Fruit fly (Drosophila melanogaster) whole organism, wandering third instar larva: Measurements from ENCODE around the gene ppk10.

Experiments
- Abd-B ChIP-seq: fragments of >200 bp; optimal IDR thresholded peaks from 2 replicates; lab custom pipeline; 2017; ENCODE audit warnings: missing biosample characterization, missing genetic modification characterization
- CG32264 ChIP-seq: fragments of 200-800 bp; sonication (Bioruptor generic); optimal IDR thresholded peaks from 2 replicates; lab custom pipeline; 2016; ENCODE audit warnings: missing biosample characterization, missing genetic modification characterization
- CG9705 ChIP-seq: fragments of 200-800 bp; sonication (Bioruptor generic); optimal IDR thresholded peaks from 2 replicates; lab custom pipeline; 2018; ENCODE audit warnings: missing biosample characterization, mild to moderate bottlenecking, missing genetic modification characterization
- CrebA ChIP-seq: fragments of 200-800 bp; sonication (Bioruptor generic); optimal IDR thresholded peaks from 2 replicates; lab custom pipeline; 2016; ENCODE audit warnings: missing biosample characterization, mild to moderate bottlenecking, missing genetic modification characterization, borderline replicate concordance
- Dfd ChIP-seq: fragments of >200 bp; optimal IDR thresholded peaks from 2 replicates; lab custom pipeline; 2017; ENCODE audit warnings: missing biosample characterization, missing genetic modification characterization
- Dif ChIP-seq: fragments of 200-275, 200-300 bp; sonication (Bioruptor generic); optimal IDR thresholded peaks from 2 replicates; lab custom pipeline; 2018; ENCODE audit warnings: missing biosample characterization, missing genetic modification characterization; ENCODE audit not compliant: partially characterized antibody
- GATAd ChIP-seq: sonication (Bioruptor generic); optimal IDR thresholded peaks from 2 replicates; lab custom pipeline; 2016; ENCODE audit warnings: missing biosample characterization, missing genetic modification characterization
- Hnf4 ChIP-seq: fragments of 200-800 bp; sonication (Bioruptor generic); optimal IDR thresholded peaks from 2 replicates; lab custom pipeline; 2016; ENCODE audit warnings: missing biosample characterization, mild to moderate bottlenecking, missing genetic modification characterization
- Hr78 ChIP-seq: fragments of >200 bp; optimal IDR thresholded peaks from 2 replicates; lab custom pipeline; 2017; ENCODE audit warnings: missing biosample characterization, missing genetic modification characterization
- Hr83 ChIP-seq: fragments of 200-300 bp; sonication (Bioruptor generic); optimal IDR thresholded peaks from 2 replicates; lab custom pipeline; 2016; ENCODE audit warnings: missing biosample characterization, mild to moderate bottlenecking, missing genetic modification characterization, moderate library complexity; ENCODE audit not compliant: poor library complexity, severe bottlenecking
- Jra ChIP-seq: sonication (Bioruptor generic); optimal IDR thresholded peaks from 2 replicates; lab custom pipeline; 2016; ENCODE audit warnings: missing biosample characterization, missing genetic modification characterization
- Mio ChIP-seq: sonication (Bioruptor generic); optimal IDR thresholded peaks from 2 replicates; lab custom pipeline; 2016; ENCODE audit warnings: missing biosample characterization, missing genetic modification characterization
- Myc ChIP-seq: fragments of >200 bp; optimal IDR thresholded peaks from 2 replicates; lab custom pipeline; 2017
- N ChIP-seq: fragments of >200 bp; optimal IDR thresholded peaks from 2 replicates; lab custom pipeline; 2018; ENCODE audit warnings: missing biosample characterization, missing external identifiers, missing genetic modification characterization
- OdsH ChIP-seq: fragments of 200-800 bp; sonication (Bioruptor generic); optimal IDR thresholded peaks from 2 replicates; lab custom pipeline; 2016; ENCODE audit warnings: missing biosample characterization, mild to moderate bottlenecking, missing genetic modification characterization
- Sp1 ChIP-seq: fragments of 200-800 bp; sonication (Bioruptor generic); optimal IDR thresholded peaks from 3 replicates; lab custom pipeline; 2019; ENCODE audit warnings: missing biosample characterization, mild to moderate bottlenecking, missing genetic modification characterization, moderate library complexity
- Vsx2 ChIP-seq: fragments of 200-300, 225-300 bp; sonication (Bioruptor generic); optimal IDR thresholded peaks from 2 replicates; lab custom pipeline; 2018; ENCODE audit warnings: missing biosample characterization, missing genetic modification characterization; ENCODE audit not compliant: partially characterized antibody
- br ChIP-seq: fragments of 200-800 bp; sonication (Bioruptor generic); optimal IDR thresholded peaks from 2 replicates; lab custom pipeline; 2016; ENCODE audit warnings: missing biosample characterization, missing genetic modification characterization
- brk ChIP-seq: fragments of 200-800 bp; sonication (Bioruptor generic); optimal IDR thresholded peaks from 2 replicates; lab custom pipeline; 2016; ENCODE audit warnings: missing biosample characterization, mild to moderate bottlenecking, missing genetic modification characterization
- dl ChIP-seq, 2 experiments: fragments of 175-275, 200-275 bp in 1 of 2; fragments of 200-275 bp in 1 of 2; sonication (Bioruptor generic); optimal IDR thresholded peaks; lab custom pipeline; 2018; ENCODE audit warnings: mild to moderate bottlenecking in 2 of 2, missing biosample characterization in 2 of 2, missing genetic modification characterization in 2 of 2, moderate library complexity in 2 of 2; ENCODE audit not compliant: partially characterized antibody in 2 of 2, insufficient read depth in 1 of 2
- dmrt93B ChIP-seq: fragments of 200-800 bp; sonication (Bioruptor generic); optimal IDR thresholded peaks from 2 replicates; lab custom pipeline; 2018; ENCODE audit warnings: missing biosample characterization, mild to moderate bottlenecking, missing genetic modification characterization
- dsf ChIP-seq: sonication (Bioruptor generic); optimal IDR thresholded peaks from 2 replicates; lab custom pipeline; 2016; ENCODE audit warnings: missing biosample characterization, missing genetic modification characterization, borderline replicate concordance
- ey ChIP-seq: fragments of 200-800 bp; sonication (Bioruptor generic); optimal IDR thresholded peaks from 2 replicates; lab custom pipeline; 2016; ENCODE audit warnings: missing biosample characterization, missing genetic modification characterization
- foxo ChIP-seq, 2 experiments: fragments of 200-800 bp; sonication (Bioruptor generic); optimal IDR thresholded peaks; 2 replicates in 1 of 2; 3 replicates in 1 of 2; lab custom pipeline; 2016 to 2017; ENCODE audit warnings: missing biosample characterization in 2 of 2, missing genetic modification characterization in 2 of 2
- fru ChIP-seq: fragments of 200-800 bp; sonication (Bioruptor generic); optimal IDR thresholded peaks from 3 replicates; lab custom pipeline; 2016; ENCODE audit warnings: missing biosample characterization, mild to moderate bottlenecking, missing genetic modification characterization
- pan ChIP-seq: fragments of >200 bp; optimal IDR thresholded peaks from 2 replicates; lab custom pipeline; 2017
- psq ChIP-seq: fragments of 200-800 bp; sonication (Bioruptor generic); optimal IDR thresholded peaks from 3 replicates; lab custom pipeline; 2017; ENCODE audit warnings: missing biosample characterization, mild to moderate bottlenecking, missing genetic modification characterization, moderate library complexity
- rgr ChIP-seq: fragments of 200-800 bp; sonication (Bioruptor generic); optimal IDR thresholded peaks from 3 replicates; lab custom pipeline; 2016; ENCODE audit warnings: missing biosample characterization, mild to moderate bottlenecking, missing genetic modification characterization
- sage ChIP-seq: fragments of 200-800 bp; sonication (Bioruptor generic); optimal IDR thresholded peaks from 2 replicates; lab custom pipeline; 2016; ENCODE audit warnings: missing biosample characterization, mild to moderate bottlenecking, missing genetic modification characterization
- sv ChIP-seq: fragments of 200-800 bp; sonication (Bioruptor generic); optimal IDR thresholded peaks from 3 replicates; lab custom pipeline; 2016; ENCODE audit warnings: missing biosample characterization, missing genetic modification characterization
- tai ChIP-seq: sonication (Bioruptor generic); optimal IDR thresholded peaks from 2 replicates; lab custom pipeline; 2016; ENCODE audit warnings: missing biosample characterization, missing genetic modification characterization
- woc ChIP-seq: sonication (Bioruptor generic); optimal IDR thresholded peaks from 2 replicates; lab custom pipeline; 2016; ENCODE audit warnings: missing biosample characterization, mild to moderate bottlenecking, missing genetic modification characterization

Gene ppk10

dm6 chr2L:10495495-10495894 lies 43.3 kb upstream of the ppk10 start:
- TF ChIP-seq dl (GFP tag; optimal IDR thresholded peaks at IDR 0.05; lab: Kevin White, UChicago; ENCODE audit: insufficient read depth in 1 of 2, partially characterized antibody in 2 of 2) (no peak), N (no peak), Hnf4 (GFP tag; lab: Kevin White, UChicago) (no peak), ey (GFP tag; lab: Kevin White, UChicago) (no peak), CG9705 (GFP tag; lab: Kevin White, UChicago) (no peak), Dfd (GFP tag; lab: Kevin White, UChicago) (no peak), woc (no peak), Myc (lab: Kevin White, UChicago) (no peak), Hr83 (GFP tag; lab: Kevin White, UChicago) (no peak), GATAd (GFP tag; lab: Kevin White, UChicago) (no peak), CG32264 (GFP tag; lab: Kevin White, UChicago) (no peak), Jra (GFP tag; lab: Kevin White, UChicago) (no peak), rgr (no peak), Dif (GFP tag; lab: Kevin White, UChicago) (no peak), Abd-B (GFP tag; lab: Kevin White, UChicago) (no peak), dsf (GFP tag; lab: Kevin White, UChicago) (no peak), sage (GFP tag; lab: Kevin White, UChicago) (no peak), CrebA (GFP tag; lab: Kevin White, UChicago) (no peak)

dm6 chr2L:10491354-10491753 lies 39.2 kb upstream of the ppk10 start, which contains the start of gene CG13144:
Gene CG13144 (minus strand): TSS chr2L:10491454.
- TF ChIP-seq tai (GFP tag; lab: Kevin White, UChicago) (no peak), Vsx2 (GFP tag; lab: Kevin White, UChicago) (no peak), Sp1 (GFP tag; lab: Kevin White, UChicago) (no peak), Dif (GFP tag; lab: Kevin White, UChicago) (no peak), fru (no peak), Mio (no peak), woc (no peak), GATAd (GFP tag; lab: Kevin White, UChicago) (no peak), CrebA (GFP tag; lab: Kevin White, UChicago) (no peak), dsf (GFP tag; lab: Kevin White, UChicago) (no peak), dmrt93B (GFP tag; lab: Kevin White, UChicago) (no peak), psq (no peak), CG9705 (GFP tag; lab: Kevin White, UChicago) (no peak), N (no peak), Hr83 (GFP tag; lab: Kevin White, UChicago) (no peak), brk (GFP tag; lab: Kevin White, UChicago) (no peak), dl (GFP tag; optimal IDR thresholded peaks at IDR 0.05; lab: Kevin White, UChicago; ENCODE audit: insufficient read depth in 1 of 2, partially characterized antibody in 2 of 2) (no peak), CG32264 (GFP tag; lab: Kevin White, UChicago) (no peak), Hr78 (no peak)
- TF ChIP-seq, all 38 proteins: peak for 0

dm6 chr2L:10488484-10489223 lies 36.5 kb upstream of the ppk10 start, which contains the start of the genes Cog4 and CG6144:
Gene Cog4 (minus strand): TSS chr2L:10488622.
Gene CG6144 (plus strand): TSS chr2L:10488694.
- no peak for TF ChIP-seq Abd-B (GFP tag; lab: Kevin White, UChicago)
- no peak for TF ChIP-seq Myc (lab: Kevin White, UChicago)
- no peak for TF ChIP-seq Mio
- no peak for TF ChIP-seq br (GFP tag; lab: Kevin White, UChicago)
- TF ChIP-seq sv (GFP tag; lab: Kevin White, UChicago) = peak; percentile 44
- TF ChIP-seq pan = no peak
- TF ChIP-seq brk (GFP tag; lab: Kevin White, UChicago) = no peak
- TF ChIP-seq ey (GFP tag; lab: Kevin White, UChicago) = no peak
- peak; percentile 15 for TF ChIP-seq OdsH (GFP tag; lab: Kevin White, UChicago)
- TF ChIP-seq psq = peak; percentile 1
- TF ChIP-seq foxo (GFP tag; optimal IDR thresholded peaks at IDR 0.05; lab: Kevin White, UChicago) = no peak
